Fruit fly (Drosophila melanogaster) whole organism, embryonic: ENCODE measurements around the gene Naa80.

ENCODE experiments used
- ATbp ChIP-seq: fragments of 200-800 bp; sonication (Bioruptor generic); optimal IDR thresholded peaks from 2 replicates; lab custom pipeline; 2017; ENCODE audit warnings: missing biosample characterization, mild to moderate bottlenecking, missing genetic modification characterization, missing genetic modification reagents
- Asciz ChIP-seq: fragments of 200-800 bp; sonication (Bioruptor generic); optimal IDR thresholded peaks from 2 replicates; lab custom pipeline; 2017; ENCODE audit warnings: missing biosample characterization, mild to moderate bottlenecking, missing genetic modification characterization, missing genetic modification reagents
- CG10274 ChIP-seq: fragments of 200-800 bp; sonication (Bioruptor generic); optimal IDR thresholded peaks from 3 replicates; lab custom pipeline; 2017; ENCODE audit warnings: missing biosample characterization, mild to moderate bottlenecking, missing genetic modification characterization
- CG10321 ChIP-seq: fragments of 200-800 bp; sonication (Bioruptor generic); IDR thresholded peaks from 2 replicates; pipeline ENCODE4 v1.3.6; 2022; ENCODE audit warnings: missing biosample characterization, missing genetic modification characterization
- CG12155 ChIP-seq: fragments of 200-800 bp; sonication (Bioruptor generic); optimal IDR thresholded peaks from 3 replicates; lab custom pipeline; 2016; ENCODE audit warnings: missing biosample characterization, missing genetic modification characterization
- CG12391 ChIP-seq: fragments of 200-800 bp; sonication (Bioruptor generic); optimal IDR thresholded peaks from 3 replicates; lab custom pipeline; 2018; ENCODE audit warnings: missing biosample characterization, mild to moderate bottlenecking, missing genetic modification characterization, moderate library complexity
- CG13296 ChIP-seq: fragments of 200-800 bp; sonication (Bioruptor generic); optimal IDR thresholded peaks from 3 replicates; lab custom pipeline; 2018; ENCODE audit warnings: missing biosample characterization, mild to moderate bottlenecking, missing genetic modification characterization
- CG1603 ChIP-seq: fragments of 200-800 bp; sonication (Bioruptor generic); optimal IDR thresholded peaks from 2 replicates; lab custom pipeline; 2019; ENCODE audit warnings: missing biosample characterization, mild to moderate bottlenecking, missing genetic modification characterization, moderate library complexity
- CG18619 ChIP-seq: fragments of 200-800 bp; sonication (Bioruptor generic); optimal IDR thresholded peaks from 3 replicates; lab custom pipeline; 2017; ENCODE audit warnings: missing biosample characterization, mild to moderate bottlenecking, missing genetic modification characterization
- CG2129 ChIP-seq: fragments of 200-800 bp; sonication (Bioruptor generic); IDR thresholded peaks from 2 replicates; pipeline ENCODE4 v1.3.6; 2022; ENCODE audit warnings: missing biosample characterization, missing genetic modification characterization; ENCODE audit not compliant: partially characterized antibody
- CG32532 ChIP-seq: fragments of 200-800 bp; sonication (Bioruptor generic); IDR thresholded peaks from 2 replicates; pipeline ENCODE4 v1.3.6; 2022; ENCODE audit warnings: missing biosample characterization, missing genetic modification characterization
- CG3281 ChIP-seq: fragments of 200-800 bp; sonication (Bioruptor generic); optimal IDR thresholded peaks from 3 replicates; lab custom pipeline; 2017; ENCODE audit warnings: missing biosample characterization, mild to moderate bottlenecking, missing genetic modification characterization
- CG34224 ChIP-seq: fragments of 200-800 bp; sonication (Bioruptor generic); IDR thresholded peaks from 3 replicates; pipeline ENCODE4 v1.3.6; 2022; ENCODE audit warnings: missing biosample characterization, missing genetic modification characterization; ENCODE audit not compliant: partially characterized antibody
- CG34376 ChIP-seq: fragments of 200-800 bp; sonication (Bioruptor generic); optimal IDR thresholded peaks from 2 replicates; lab custom pipeline; 2018; ENCODE audit warnings: missing biosample characterization, mild to moderate bottlenecking, missing genetic modification characterization
- CG4282 ChIP-seq: fragments of 200-800 bp; sonication (Bioruptor generic); optimal IDR thresholded peaks from 2 replicates; lab custom pipeline; 2016; ENCODE audit warnings: missing biosample characterization, missing genetic modification characterization
- CG4360 ChIP-seq: fragments of 200-800 bp; sonication (Bioruptor generic); IDR thresholded peaks from 2 replicates; pipeline ENCODE4 v1.3.6; 2022; ENCODE audit warnings: missing biosample characterization, missing genetic modification characterization
- CG43689 ChIP-seq: fragments of 200-800 bp; sonication (Bioruptor generic); IDR thresholded peaks from 2 replicates; pipeline ENCODE4 v1.3.6; 2022; ENCODE audit warnings: missing biosample characterization, missing genetic modification characterization
- CG6683 ChIP-seq: fragments of 200-800 bp; sonication (Bioruptor generic); optimal IDR thresholded peaks from 2 replicates; lab custom pipeline; 2017; ENCODE audit warnings: missing biosample characterization, mild to moderate bottlenecking, missing genetic modification characterization, missing genetic modification reagents
- CG7357 ChIP-seq: fragments of 200-800 bp; sonication (Bioruptor generic); IDR thresholded peaks from 3 replicates; pipeline ENCODE4 v1.3.6; 2022; ENCODE audit warnings: missing biosample characterization, missing genetic modification characterization
- Elba2 ChIP-seq: fragments of 200-800 bp; sonication (Bioruptor generic); optimal IDR thresholded peaks from 3 replicates; lab custom pipeline; 2016; ENCODE audit warnings: missing biosample characterization, missing genetic modification characterization
- Fer1 ChIP-seq: fragments of 200-800 bp; sonication (Bioruptor generic); optimal IDR thresholded peaks from 2 replicates; lab custom pipeline; 2017; ENCODE audit warnings: missing biosample characterization, mild to moderate bottlenecking, missing genetic modification characterization
- Fer3 ChIP-seq: fragments of 200-800 bp; sonication (Bioruptor generic); optimal IDR thresholded peaks from 2 replicates; lab custom pipeline; 2018; ENCODE audit warnings: missing biosample characterization, mild to moderate bottlenecking, missing genetic modification characterization, moderate library complexity
- Gsc ChIP-seq: fragments of 200-800 bp; sonication (Bioruptor generic); IDR thresholded peaks from 2 replicates; pipeline ENCODE4 v1.3.6; 2022; ENCODE audit warnings: missing biosample characterization, missing genetic modification characterization
- Kr ChIP-seq: fragments of 200-800 bp; sonication (Bioruptor generic); optimal IDR thresholded peaks from 2 replicates; lab custom pipeline; 2017; ENCODE audit warnings: missing biosample characterization, mild to moderate bottlenecking, missing genetic modification characterization
- Med ChIP-seq: fragments of 200-800 bp; sonication (Bioruptor generic); peaks from one replicate; lab custom pipeline; 2016; ENCODE audit warnings: missing biosample characterization, missing genetic modification characterization, mild to moderate bottlenecking, inconsistent platforms, moderate library complexity
- NC2β ChIP-seq: fragments of 200-800 bp; sonication (Bioruptor generic); optimal IDR thresholded peaks from 2 replicates; lab custom pipeline; 2016; ENCODE audit warnings: missing biosample characterization, missing genetic modification characterization
- Oli ChIP-seq: fragments of 200-800 bp; sonication (Bioruptor generic); optimal IDR thresholded peaks from 2 replicates; lab custom pipeline; 2018; ENCODE audit warnings: missing biosample characterization, mild to moderate bottlenecking, missing genetic modification characterization, moderate library complexity
- Optix ChIP-seq: fragments of 200-800 bp; sonication (Bioruptor generic); IDR thresholded peaks from 3 replicates; pipeline ENCODE4 v1.3.6; 2022; ENCODE audit warnings: missing biosample characterization, missing genetic modification characterization
- Ptx1 ChIP-seq: fragments of 200-800 bp; sonication (Bioruptor generic); IDR thresholded peaks from 2 replicates; pipeline ENCODE4 v1.3.6; 2022; ENCODE audit warnings: missing biosample characterization, missing genetic modification characterization
- Rfx ChIP-seq: fragments of 200-800 bp; sonication (Bioruptor generic); IDR thresholded peaks from 2 replicates; pipeline ENCODE4 v1.3.6; 2022; ENCODE audit warnings: missing biosample characterization, missing genetic modification characterization
- Trl ChIP-seq, 3 experiments: fragments of >200 bp in 2 of 3; fragments of 200-800 bp in 1 of 3; sonication (Bioruptor generic) in 1 of 3; optimal IDR thresholded peaks; 2 replicates in 1 of 3; 3 replicates in 2 of 3; lab custom pipeline; 2016 to 2017; ENCODE audit warnings: missing biosample characterization in 1 of 3, missing genetic modification characterization in 1 of 3
- bcd ChIP-seq: fragments of 200-800 bp; sonication (Bioruptor generic); optimal IDR thresholded peaks from 2 replicates; lab custom pipeline; 2017; ENCODE audit warnings: missing biosample characterization, mild to moderate bottlenecking, missing genetic modification characterization
- bigmax ChIP-seq: fragments of 200-800 bp; sonication (Bioruptor generic); optimal IDR thresholded peaks from 2 replicates; lab custom pipeline; 2018; ENCODE audit warnings: missing biosample characterization, mild to moderate bottlenecking, missing genetic modification characterization
- bowl ChIP-seq: fragments of 200-800 bp; sonication (Bioruptor generic); IDR thresholded peaks from 2 replicates; pipeline ENCODE4 v1.3.6; 2022; ENCODE audit warnings: missing biosample characterization, missing genetic modification characterization
- cato ChIP-seq: fragments of 200-800 bp; sonication (Bioruptor generic); optimal IDR thresholded peaks from 2 replicates; lab custom pipeline; 2016; ENCODE audit warnings: missing biosample characterization, missing genetic modification characterization, borderline replicate concordance
- caup ChIP-seq: fragments of 200-800 bp; sonication (Bioruptor generic); optimal IDR thresholded peaks from 3 replicates; lab custom pipeline; 2017; ENCODE audit warnings: missing biosample characterization, mild to moderate bottlenecking, missing genetic modification characterization, moderate library complexity; ENCODE audit not compliant: severe bottlenecking
- cg ChIP-seq: fragments of 200-800 bp; sonication (Bioruptor generic); optimal IDR thresholded peaks from 3 replicates; lab custom pipeline; 2019; ENCODE audit warnings: missing biosample characterization, mild to moderate bottlenecking, missing genetic modification characterization, moderate library complexity
- chinmo ChIP-seq: fragments of 200-800 bp; sonication (Bioruptor generic); IDR thresholded peaks from 4 replicates; pipeline ENCODE4 v1.3.6; 2022; ENCODE audit warnings: missing biosample characterization, missing genetic modification characterization; ENCODE audit not compliant: partially characterized antibody
- dysf ChIP-seq: fragments of 200-800 bp; sonication (Bioruptor generic); IDR thresholded peaks from 3 replicates; pipeline ENCODE4 v1.3.6; 2022; ENCODE audit warnings: missing biosample characterization, missing genetic modification characterization
- gem ChIP-seq: fragments of 200-800 bp; sonication (Bioruptor generic); optimal IDR thresholded peaks from 2 replicates; lab custom pipeline; 2019; ENCODE audit warnings: missing biosample characterization, mild to moderate bottlenecking, missing genetic modification characterization, moderate library complexity
- h ChIP-seq: fragments of >200 bp; optimal IDR thresholded peaks from 2 replicates; lab custom pipeline; 2017
- lilli ChIP-seq: fragments of 200-800 bp; sonication (Bioruptor generic); optimal IDR thresholded peaks from 3 replicates; lab custom pipeline; 2016; ENCODE audit warnings: missing biosample characterization, missing genetic modification characterization
- pan ChIP-seq, 4 experiments: fragments of >200 bp in 3 of 4; fragments of 200-800 bp in 1 of 4; sonication (Bioruptor generic) in 1 of 4; optimal IDR thresholded peaks in 3 of 4; IDR thresholded peaks in 1 of 4; 2 replicates each; pipeline versions ENCODE4 v1.3.6 to Lab custom; 2017 to 2022; ENCODE audit warnings: missing biosample characterization in 2 of 4, missing genetic modification characterization in 2 of 4, mixed read lengths in 1 of 4
- run ChIP-seq: fragments of 200-800 bp; sonication (Bioruptor generic); optimal IDR thresholded peaks from 3 replicates; lab custom pipeline; 2018; ENCODE audit warnings: missing biosample characterization, mild to moderate bottlenecking, missing genetic modification characterization
- schlank ChIP-seq: fragments of 200-800 bp; sonication (Bioruptor generic); optimal IDR thresholded peaks from 2 replicates; lab custom pipeline; 2018; ENCODE audit warnings: missing biosample characterization, mild to moderate bottlenecking, missing genetic modification characterization
- sqz ChIP-seq: fragments of 200-800 bp; sonication (Bioruptor generic); optimal IDR thresholded peaks from 3 replicates; lab custom pipeline; 2018; ENCODE audit warnings: missing biosample characterization, mild to moderate bottlenecking, missing genetic modification characterization
- sr ChIP-seq: fragments of 200-800 bp; sonication (Bioruptor generic); IDR thresholded peaks from 3 replicates; pipeline ENCODE4 v1.3.6; 2022; ENCODE audit warnings: missing biosample characterization, missing genetic modification characterization
- tgo ChIP-seq: fragments of 200-800 bp; sonication (Bioruptor generic); IDR thresholded peaks from 3 replicates; pipeline ENCODE4 v1.3.6; 2022; ENCODE audit warnings: missing biosample characterization, missing genetic modification characterization
- twi ChIP-seq: fragments of 200-800 bp; optimal IDR thresholded peaks from 2 replicates; lab custom pipeline; 2019; ENCODE audit warnings: missing biosample characterization, mild to moderate bottlenecking, missing genetic modification characterization, moderate library complexity

The Naa80 gene

DNA sequence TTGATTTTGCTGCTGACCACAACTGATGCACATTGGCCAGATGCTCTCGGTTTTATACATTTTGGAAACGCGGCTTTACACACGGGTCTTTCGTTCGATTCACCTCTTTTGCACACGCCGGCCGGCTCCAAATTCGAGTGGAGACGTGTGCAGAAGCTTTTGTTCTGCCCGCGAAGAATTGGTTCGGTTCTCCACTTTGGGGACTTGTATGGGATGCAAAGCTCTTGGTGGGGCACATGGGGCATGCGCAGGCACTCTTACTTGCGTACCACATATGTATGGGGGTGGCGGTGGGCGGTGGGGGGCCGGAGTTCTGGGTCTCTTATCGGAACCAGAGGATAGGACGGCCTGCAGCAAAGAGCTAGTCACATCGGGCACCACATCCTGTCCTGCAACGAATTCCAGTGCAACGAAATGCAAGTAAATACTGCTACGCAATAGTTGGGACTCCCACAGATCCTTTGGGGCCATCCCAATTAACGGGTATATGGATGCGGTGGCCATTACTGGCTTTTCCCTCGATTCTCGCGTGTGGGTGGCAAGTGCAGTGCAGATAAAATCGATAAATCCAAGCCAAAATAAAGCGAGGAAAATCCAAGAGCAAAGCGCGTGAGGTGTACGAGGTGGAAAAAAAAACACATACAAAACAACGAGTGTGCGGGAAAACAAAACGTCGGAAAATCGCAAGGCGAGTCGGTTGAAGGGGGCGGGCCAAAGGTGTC is 16.9 kb downstream of the Naa80 start, which contains the start of the genes MtnA and CG8500 (continued):
- TF ChIP-seq Optix (GFP tag; lab: Robert Waterston, UW) (no peak), Med (GFP tag; lab: Kevin White, UChicago) (peak; percentile 81), CG7357 (GFP tag; lab: Robert Waterston, UW) (no peak), Elba2 (no peak), run (tag; lab: Kevin White, UChicago) (no peak), CG10274 (no peak), dysf (GFP tag; lab: Robert Waterston, UW) (no peak), CG13296 (GFP tag; lab: Kevin White, UChicago) (no peak), Oli (tag; lab: Kevin White, UChicago) (no peak), tgo (GFP tag; lab: Robert Waterston, UW) (no peak), CG12391 (tag; lab: Kevin White, UChicago) (no peak), twi (tag; lab: Kevin White, UChicago) (no peak), chinmo (0 out of 4 replicates have a peak, but pooled peaks have one; percentile 65), CG3281 (GFP tag; lab: Kevin White, UChicago) (peak; percentile 8), schlank (no peak), Asciz (no peak), CG32532 (GFP tag; lab: Robert Waterston, UW) (no peak), Rfx (GFP tag; lab: Robert Waterston, UW) (no peak), CG4360 (GFP tag; lab: Robert Waterston, UW) (no peak), bcd (GFP tag; lab: Kevin White, UChicago) (no peak), sr (GFP tag; lab: Robert Waterston, UW) (0 out of 3 replicates have a peak, but pooled peaks have one; percentile 7), Gsc (no peak), CG12155 (peak; percentile 20), bowl (GFP tag; lab: Robert Waterston, UW) (no peak), lilli (GFP tag; lab: Kevin White, UChicago) (no peak), pan (optimal IDR thresholded peaks at IDR 0.05; lab: Kevin White, UChicago) (no peak), pan (GFP tag; optimal IDR thresholded peaks at IDR 0.05 in 1 of 2, IDR thresholded peaks at IDR 0.05 in 1 of 2) (no peak), CG6683 (peak; percentile 11), gem (tag; lab: Kevin White, UChicago) (no peak), CG43689 (GFP tag; lab: Robert Waterston, UW) (no peak), CG18619 (no peak), CG10321 (GFP tag; lab: Robert Waterston, UW) (no peak), CG4282 (GFP tag; lab: Kevin White, UChicago) (no peak), Trl (optimal IDR thresholded peaks at IDR 0.05; lab: Kevin White, UChicago) (no peak), Trl (GFP tag; optimal IDR thresholded peaks at IDR 0.05; lab: Kevin White, UChicago) (no peak), CG1603 (no peak), ATbp (no peak), Kr (GFP tag; lab: Kevin White, UChicago) (no peak), Fer1 (GFP tag; lab: Kevin White, UChicago) (peak; percentile 55), Ptx1 (GFP tag; lab: Robert Waterston, UW) (0 out of 2 replicates have a peak, but pooled peaks have one; percentile 12), CG2129 (GFP tag; lab: Robert Waterston, UW) (no peak), Fer3 (tag; lab: Kevin White, UChicago) (no peak), caup (GFP tag; lab: Kevin White, UChicago) (peak; percentile 13), sqz (GFP tag; lab: Kevin White, UChicago) (no peak), cg (GFP tag; lab: Kevin White, UChicago) (no peak), CG34224 (GFP tag; lab: Robert Waterston, UW) (no peak), bigmax (peak; percentile 12), cato (GFP tag; lab: Kevin White, UChicago) (no peak), CG34376 (peak; percentile 14), h (lab: Kevin White, UChicago) (no peak), NC2β (GFP tag; lab: Kevin White, UChicago) (no peak)
